Fruit fly (Drosophila melanogaster) whole organism, embryonic: ENCODE data around the gene Gr61a.
A peak's percentile ranks its signal among the peaks of the same experiment; 100 is the strongest.

ENCODE experiments used
- ATbp ChIP-seq: fragments of 200-800 bp; sonication (Bioruptor generic); optimal IDR thresholded peaks from 2 replicates; lab custom pipeline; 2017; ENCODE audit warnings: missing biosample characterization, mild to moderate bottlenecking, missing genetic modification characterization, missing genetic modification reagents
- Asciz ChIP-seq: fragments of 200-800 bp; sonication (Bioruptor generic); optimal IDR thresholded peaks from 2 replicates; lab custom pipeline; 2017; ENCODE audit warnings: missing biosample characterization, mild to moderate bottlenecking, missing genetic modification characterization, missing genetic modification reagents
- BEAF-32 ChIP-seq: fragments of 200-800 bp; sonication (Bioruptor generic); optimal IDR thresholded peaks from 3 replicates; lab custom pipeline; 2017; ENCODE audit warnings: missing biosample characterization, missing genetic modification characterization, mild to moderate bottlenecking, moderate library complexity, missing genetic modification reagents
- BtbVII ChIP-seq: fragments of 200-800 bp; sonication (Bioruptor generic); optimal IDR thresholded peaks from 3 replicates; lab custom pipeline; 2017; ENCODE audit warnings: missing biosample characterization, mild to moderate bottlenecking, missing genetic modification characterization
- CG10267 ChIP-seq: fragments of 200-800 bp; sonication (Bioruptor generic); optimal IDR thresholded peaks from 2 replicates; lab custom pipeline; 2018; ENCODE audit warnings: missing biosample characterization, mild to moderate bottlenecking, missing genetic modification characterization, moderate library complexity
- CG10543 ChIP-seq: fragments of 200-800 bp; sonication (Bioruptor generic); optimal IDR thresholded peaks from 3 replicates; lab custom pipeline; 2017; ENCODE audit warnings: missing biosample characterization, mild to moderate bottlenecking, missing genetic modification characterization, moderate library complexity
- CG10979 ChIP-seq: fragments of 200-800 bp; sonication (Bioruptor generic); optimal IDR thresholded peaks from 2 replicates; lab custom pipeline; 2018; ENCODE audit warnings: missing biosample characterization, mild to moderate bottlenecking, missing genetic modification characterization, moderate library complexity
- CG12219 ChIP-seq: fragments of 200-800 bp; sonication (Bioruptor generic); optimal IDR thresholded peaks from 3 replicates; lab custom pipeline; 2018; ENCODE audit warnings: missing biosample characterization, mild to moderate bottlenecking, missing genetic modification characterization
- CG13123 ChIP-seq: fragments of 200-800 bp; sonication (Bioruptor generic); optimal IDR thresholded peaks from 2 replicates; lab custom pipeline; 2016; ENCODE audit warnings: missing biosample characterization, missing genetic modification characterization
- CG14710 ChIP-seq: fragments of 200-800 bp; sonication (Bioruptor generic); optimal IDR thresholded peaks from 3 replicates; lab custom pipeline; 2019; ENCODE audit warnings: missing biosample characterization, mild to moderate bottlenecking, missing genetic modification characterization, moderate library complexity
- CG17359 ChIP-seq: fragments of 200-800 bp; sonication (Bioruptor generic); optimal IDR thresholded peaks from 3 replicates; lab custom pipeline; 2018; ENCODE audit warnings: missing biosample characterization, mild to moderate bottlenecking, missing genetic modification characterization, moderate library complexity
- CG17385 ChIP-seq: fragments of 200-800 bp; sonication (Bioruptor generic); optimal IDR thresholded peaks from 3 replicates; lab custom pipeline; 2018; ENCODE audit warnings: missing biosample characterization, mild to moderate bottlenecking, missing genetic modification characterization
- CG17829 ChIP-seq: fragments of 200-800 bp; optimal IDR thresholded peaks from 2 replicates; lab custom pipeline; 2019; ENCODE audit warnings: missing biosample characterization, mild to moderate bottlenecking, missing genetic modification characterization, moderate library complexity
- CG18262 ChIP-seq: fragments of 200-800 bp; optimal IDR thresholded peaks from 3 replicates; lab custom pipeline; 2019; ENCODE audit warnings: missing biosample characterization, mild to moderate bottlenecking, missing genetic modification characterization, moderate library complexity
- CG2712 ChIP-seq: fragments of 200-800 bp; optimal IDR thresholded peaks from 3 replicates; lab custom pipeline; 2019; ENCODE audit warnings: missing biosample characterization, mild to moderate bottlenecking, missing genetic modification characterization, moderate library complexity
- CG30403 ChIP-seq: fragments of 200-800 bp; sonication (Bioruptor generic); optimal IDR thresholded peaks from 3 replicates; lab custom pipeline; 2016; ENCODE audit warnings: missing biosample characterization, missing genetic modification characterization
- CG31441 ChIP-seq: fragments of 200-800 bp; sonication (Bioruptor generic); IDR thresholded peaks from 2 replicates; pipeline ENCODE4 v1.3.6; 2022; ENCODE audit warnings: missing biosample characterization, missing genetic modification characterization
- CG3847 ChIP-seq: fragments of 200-800 bp; sonication (Bioruptor generic); IDR thresholded peaks from 2 replicates; pipeline ENCODE4 v1.3.6; 2022; ENCODE audit warnings: missing biosample characterization, missing genetic modification characterization
- CG43689 ChIP-seq: fragments of 200-800 bp; sonication (Bioruptor generic); IDR thresholded peaks from 2 replicates; pipeline ENCODE4 v1.3.6; 2022; ENCODE audit warnings: missing biosample characterization, missing genetic modification characterization
- CG4424 ChIP-seq: fragments of 200-800 bp; sonication (Bioruptor generic); optimal IDR thresholded peaks from 3 replicates; lab custom pipeline; 2016; ENCODE audit warnings: missing biosample characterization, missing genetic modification characterization
- CG4730 ChIP-seq: fragments of 200-800 bp; sonication (Bioruptor generic); IDR thresholded peaks from 2 replicates; pipeline ENCODE4 v1.3.6; 2022; ENCODE audit warnings: missing biosample characterization, missing genetic modification characterization
- CG5245 ChIP-seq: fragments of 200-800 bp; sonication (Bioruptor generic); optimal IDR thresholded peaks from 3 replicates; lab custom pipeline; 2016; ENCODE audit warnings: missing biosample characterization, missing genetic modification characterization
- CG5953 ChIP-seq: fragments of 200-800 bp; sonication (Bioruptor generic); IDR thresholded peaks from 2 replicates; pipeline ENCODE4 v1.3.6; 2022; ENCODE audit warnings: missing biosample characterization, missing genetic modification characterization
- CG6175 ChIP-seq: fragments of 200-800 bp; sonication (Bioruptor generic); IDR thresholded peaks from 3 replicates; pipeline ENCODE4 v1.3.6; 2022; ENCODE audit warnings: missing biosample characterization, missing genetic modification characterization
- Dad ChIP-seq: fragments of 200-800 bp; sonication (Bioruptor generic); optimal IDR thresholded peaks from 3 replicates; lab custom pipeline; 2016; ENCODE audit warnings: missing biosample characterization, missing genetic modification characterization
- Drgx ChIP-seq: fragments of 200-800 bp; sonication (Bioruptor generic); IDR thresholded peaks from 2 replicates; pipeline ENCODE4 v1.3.6; 2022; ENCODE audit warnings: missing biosample characterization, missing genetic modification characterization
- Eip74EF ChIP-seq, 2 experiments: fragments of 200-800 bp in 1 of 2; fragments of >200 bp in 1 of 2; sonication (Bioruptor generic) in 1 of 2; optimal IDR thresholded peaks; 2 replicates each; lab custom pipeline; 2017 to 2019; ENCODE audit warnings: missing biosample characterization in 2 of 2, missing genetic modification characterization in 2 of 2, mild to moderate bottlenecking in 1 of 2, moderate library complexity in 1 of 2
- Hand ChIP-seq: fragments of 200-800 bp; sonication (Bioruptor generic); optimal IDR thresholded peaks from 2 replicates; lab custom pipeline; 2017; ENCODE audit warnings: mild to moderate bottlenecking, missing biosample characterization, missing genetic modification reagents, missing genetic modification characterization
- Mes4 ChIP-seq: fragments of 200-800 bp; sonication (Bioruptor generic); optimal IDR thresholded peaks from 2 replicates; lab custom pipeline; 2016; ENCODE audit warnings: missing biosample characterization, missing genetic modification characterization
- Oli ChIP-seq: fragments of 200-800 bp; sonication (Bioruptor generic); optimal IDR thresholded peaks from 2 replicates; lab custom pipeline; 2018; ENCODE audit warnings: missing biosample characterization, mild to moderate bottlenecking, missing genetic modification characterization, moderate library complexity
- Rx ChIP-seq: fragments of 200-800 bp; sonication (Bioruptor generic); IDR thresholded peaks from 2 replicates; pipeline ENCODE4 v1.3.6; 2022; ENCODE audit warnings: missing biosample characterization, missing genetic modification characterization
- Side ChIP-seq: fragments of 200-800 bp; sonication (Bioruptor generic); optimal IDR thresholded peaks from 2 replicates; lab custom pipeline; 2016; ENCODE audit warnings: missing biosample characterization, missing genetic modification characterization
- Xbp1 ChIP-seq: fragments of 200-800 bp; sonication (Bioruptor generic); optimal IDR thresholded peaks from 3 replicates; lab custom pipeline; 2016; ENCODE audit warnings: missing biosample characterization, mild to moderate bottlenecking, missing genetic modification characterization
- Xrp1 ChIP-seq: fragments of 200-800 bp; sonication (Bioruptor generic); IDR thresholded peaks from 2 replicates; pipeline ENCODE4 v1.3.6; 2022; ENCODE audit warnings: missing biosample characterization, missing genetic modification characterization
- ara ChIP-seq: fragments of 200-800 bp; sonication (Bioruptor generic); IDR thresholded peaks from 2 replicates; pipeline ENCODE4 v1.3.6; 2022; ENCODE audit warnings: missing biosample characterization, missing genetic modification characterization
- btn ChIP-seq: fragments of 200-800 bp; sonication (Bioruptor generic); optimal IDR thresholded peaks from 2 replicates; lab custom pipeline; 2016; ENCODE audit warnings: missing biosample characterization, missing genetic modification characterization
- ci ChIP-seq: fragments of 200-800 bp; sonication (Bioruptor generic); IDR thresholded peaks from 3 replicates; pipeline ENCODE4 v1.3.6; 2022; ENCODE audit warnings: missing biosample characterization, missing genetic modification characterization
- dmrt99B ChIP-seq: fragments of 200-800 bp; sonication (Bioruptor generic); optimal IDR thresholded peaks from 2 replicates; lab custom pipeline; 2018; ENCODE audit warnings: missing biosample characterization, mild to moderate bottlenecking, missing genetic modification characterization, moderate library complexity
- dpn ChIP-seq, 2 experiments: fragments of 200-800 bp; sonication (Bioruptor generic); optimal IDR thresholded peaks; 3 replicates each; lab custom pipeline; 2016; ENCODE audit warnings: missing biosample characterization in 2 of 2, missing genetic modification characterization in 2 of 2
- ken ChIP-seq: fragments of 200-800 bp; sonication (Bioruptor generic); IDR thresholded peaks from 3 replicates; pipeline ENCODE4 v1.3.6; 2022; ENCODE audit warnings: missing biosample characterization, missing genetic modification characterization
- lbe ChIP-seq: fragments of 200-800 bp; sonication (Bioruptor generic); optimal IDR thresholded peaks from 2 replicates; lab custom pipeline; 2016; ENCODE audit warnings: missing biosample characterization, mild to moderate bottlenecking, missing genetic modification characterization
- lola ChIP-seq, 3 experiments: fragments of >200 bp in 2 of 3; fragments of 200-800 bp in 1 of 3; sonication (Bioruptor generic) in 1 of 3; optimal IDR thresholded peaks; 2 replicates each; lab custom pipeline; 2017 to 2019; ENCODE audit warnings: missing biosample characterization in 3 of 3, missing genetic modification characterization in 3 of 3, mild to moderate bottlenecking in 1 of 3, moderate library complexity in 1 of 3
- nerfin-1 ChIP-seq: fragments of 200-800 bp; sonication (Bioruptor generic); optimal IDR thresholded peaks from 3 replicates; lab custom pipeline; 2019; ENCODE audit warnings: missing biosample characterization, mild to moderate bottlenecking, missing genetic modification characterization, moderate library complexity
- rib ChIP-seq: fragments of 200-800 bp; sonication (Bioruptor generic); IDR thresholded peaks from 2 replicates; pipeline ENCODE4 v1.3.6; 2022; ENCODE audit warnings: missing biosample characterization, missing genetic modification characterization
- schlank ChIP-seq: fragments of 200-800 bp; sonication (Bioruptor generic); optimal IDR thresholded peaks from 2 replicates; lab custom pipeline; 2018; ENCODE audit warnings: missing biosample characterization, mild to moderate bottlenecking, missing genetic modification characterization
- scrt ChIP-seq: fragments of 200-800 bp; sonication (Bioruptor generic); optimal IDR thresholded peaks from 2 replicates; lab custom pipeline; 2018; ENCODE audit warnings: missing biosample characterization, mild to moderate bottlenecking, missing genetic modification characterization, moderate library complexity
- sr ChIP-seq: fragments of 200-800 bp; sonication (Bioruptor generic); IDR thresholded peaks from 3 replicates; pipeline ENCODE4 v1.3.6; 2022; ENCODE audit warnings: missing biosample characterization, missing genetic modification characterization
- ssp ChIP-seq: fragments of 200-800 bp; sonication (Bioruptor generic); IDR thresholded peaks from 2 replicates; pipeline ENCODE4 v1.3.6; 2022; ENCODE audit warnings: missing biosample characterization, missing genetic modification characterization
- zf30C ChIP-seq: fragments of 200-800 bp; sonication (Bioruptor generic); optimal IDR thresholded peaks from 3 replicates; lab custom pipeline; 2018; ENCODE audit warnings: missing biosample characterization, mild to moderate bottlenecking, missing genetic modification characterization
- zfh1 ChIP-seq: fragments of 200-800 bp; sonication (Bioruptor generic); IDR thresholded peaks from 3 replicates; pipeline ENCODE4 v1.3.6; 2022; ENCODE audit warnings: missing biosample characterization, missing genetic modification characterization

Gr61a gene

dm6 chr3L:824444-824843 is 16.8 kb upstream of the Gr61a start (continued):
- no peak for TF ChIP-seq dmrt99B (tag; lab: Kevin White, UChicago)
- TF ChIP-seq schlank (tag; lab: Kevin White, UChicago), result no peak
- no peak for TF ChIP-seq CG13123 (GFP tag; lab: Kevin White, UChicago)
- TF ChIP-seq CG14710, result peak; percentile 11
- no peak for TF ChIP-seq Mes4 (GFP tag; lab: Kevin White, UChicago)
- TF ChIP-seq dpn (GFP tag; optimal IDR thresholded peaks at IDR 0.05; lab: Kevin White, UChicago), result peak; percentile 1 to 2
- no peak for TF ChIP-seq rib (GFP tag; lab: Robert Waterston, UW)
- no peak for TF ChIP-seq CG43689 (GFP tag; lab: Robert Waterston, UW)
- TF ChIP-seq CG10543 (GFP tag; lab: Kevin White, UChicago), result no peak
- TF ChIP-seq Rx, result 0 out of 2 replicates have a peak, but pooled peaks have one; percentile 16
- TF ChIP-seq ATbp, result peak; percentile 27
- TF ChIP-seq Dad (GFP tag; lab: Kevin White, UChicago), result peak; percentile 3
- 0 out of 3 replicates have a peak, but pooled peaks have one; percentile 18 for TF ChIP-seq ken (GFP tag; lab: Robert Waterston, UW)
- peak; percentile 11 for TF ChIP-seq zf30C (GFP tag; lab: Kevin White, UChicago)
- no peak for TF ChIP-seq CG4730 (GFP tag; lab: Robert Waterston, UW)
- peak; percentile 39 for TF ChIP-seq CG4424 (GFP tag; lab: Kevin White, UChicago)
- TF ChIP-seq CG17385 (GFP tag; lab: Kevin White, UChicago), result peak; percentile 17
- 0 out of 3 replicates have a peak, but pooled peaks have one; percentile 17 for TF ChIP-seq zfh1 (GFP tag; lab: Robert Waterston, UW)
- TF ChIP-seq btn (GFP tag; lab: Kevin White, UChicago), result peak; percentile 50
- peak; percentile 33 for TF ChIP-seq CG12219 (GFP tag; lab: Kevin White, UChicago)
- peak; percentile 21 for TF ChIP-seq CG30403 (GFP tag; lab: Kevin White, UChicago)
- peak; percentile 5 for TF ChIP-seq CG5245
- 0 out of 2 replicates have a peak, but pooled peaks have one; percentile 22 for TF ChIP-seq CG5953 (GFP tag; lab: Robert Waterston, UW)
- no peak for TF ChIP-seq sr
- no peak for TF ChIP-seq CG3847
- peak; percentile 46 for TF ChIP-seq CG18262
- peak; percentile 35 for TF ChIP-seq lbe (GFP tag; lab: Kevin White, UChicago)
- peak; percentile 11 for TF ChIP-seq CG10267 (tag; lab: Kevin White, UChicago)
- peak; percentile 12 for TF ChIP-seq Xbp1 (GFP tag; lab: Kevin White, UChicago)
- TF ChIP-seq ssp, result no peak
- no peak for TF ChIP-seq CG6175 (GFP tag; lab: Robert Waterston, UW)
- peak; percentile 57 for TF ChIP-seq Oli
- TF ChIP-seq Side (GFP tag; lab: Kevin White, UChicago), result no peak
- 0 out of 2 replicates have a peak, but pooled peaks have one; percentile 21 for TF ChIP-seq Xrp1 (GFP tag; lab: Robert Waterston, UW)
- peak; percentile 38 for TF ChIP-seq nerfin-1 (tag; lab: Kevin White, UChicago)
- peak; percentile 57 for TF ChIP-seq Asciz (GFP tag; lab: Kevin White, UChicago)
- no peak for TF ChIP-seq BEAF-32
- peak; percentile 53; the same call in 2 of the 3 replicates for TF ChIP-seq ci (GFP tag; lab: Robert Waterston, UW)
- no peak for TF ChIP-seq scrt (GFP tag; lab: Kevin White, UChicago)
- peak; percentile 44 for TF ChIP-seq CG10979 (tag; lab: Kevin White, UChicago)
- TF ChIP-seq Drgx, result peak; percentile 79
- no peak for TF ChIP-seq ara (GFP tag; lab: Robert Waterston, UW)
- no peak for TF ChIP-seq Hand (GFP tag; lab: Kevin White, UChicago)
- peak; percentile 40 for TF ChIP-seq CG17829 (tag; lab: Kevin White, UChicago)
- TF ChIP-seq Eip74EF (GFP tag; optimal IDR thresholded peaks at IDR 0.05; lab: Kevin White, UChicago), result peak in 1 of 2 experiments; percentile 23
- no peak for TF ChIP-seq BtbVII (GFP tag; lab: Kevin White, UChicago)
- peak in 1 of 3 experiments; percentile 26 for TF ChIP-seq lola (GFP tag; optimal IDR thresholded peaks at IDR 0.05; lab: Kevin White, UChicago)
- peak; percentile 60 for TF ChIP-seq CG31441 (GFP tag; lab: Robert Waterston, UW)
- peak; percentile 56 for TF ChIP-seq CG2712 (tag; lab: Kevin White, UChicago)
- TF ChIP-seq CG17359 (tag; lab: Kevin White, UChicago), result peak; percentile 40
